Fruit fly (Drosophila melanogaster) whole organism, larva: ENCODE measurements around the gene CG46280.

Source experiments
- noc ChIP-seq: fragments of 200-800 bp; sonication (Bioruptor generic); optimal IDR thresholded peaks from 3 replicates; lab custom pipeline; 2019; ENCODE audit warnings: missing biosample characterization, mild to moderate bottlenecking, missing genetic modification characterization, moderate library complexity

CG46280 gene

DNA sequence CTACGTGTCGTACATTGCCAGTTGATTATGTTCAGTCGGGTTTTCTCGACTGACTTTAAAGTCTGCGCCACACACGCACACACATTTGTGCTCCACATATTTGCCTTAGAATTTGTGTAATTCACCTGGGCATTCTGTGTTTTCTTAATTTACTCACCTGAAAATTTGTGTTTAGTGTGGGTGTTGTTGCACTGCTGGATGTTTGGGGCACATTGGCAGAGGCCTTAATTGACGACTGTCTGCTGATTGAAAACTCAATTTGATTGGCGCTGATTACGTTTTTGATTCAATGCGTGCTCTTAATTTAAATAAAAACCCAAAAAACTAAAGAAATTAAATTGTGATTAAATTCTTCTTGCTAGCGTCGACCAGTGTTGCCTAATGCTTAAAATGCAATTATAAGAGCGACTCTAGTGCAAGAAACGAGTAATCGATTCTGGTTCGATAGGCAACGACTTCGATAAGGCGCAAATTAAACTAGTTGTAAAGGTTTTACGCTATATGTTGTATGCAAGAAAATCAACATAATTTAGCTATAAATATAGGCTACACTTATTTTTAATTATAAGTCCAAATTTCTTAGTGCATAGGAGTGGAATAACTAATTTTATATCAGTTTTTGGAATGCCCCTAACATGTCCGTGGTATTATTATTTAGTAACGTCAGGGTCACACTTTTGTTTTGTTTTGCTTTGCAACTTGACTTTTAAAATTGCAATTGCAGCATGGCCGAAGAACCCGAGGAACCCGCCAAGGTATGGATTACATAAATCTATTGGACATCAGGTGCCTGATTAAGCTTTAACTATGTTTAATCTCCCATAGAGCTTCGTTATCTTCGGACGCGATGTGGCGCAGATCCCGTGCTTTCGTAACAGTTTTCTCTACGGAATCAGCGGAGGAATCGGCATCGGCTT is at the start of gene CG46280, which contains the start of gene CG46281:
Gene CG46280, minus strand, starts transcription at position 403 of the 917 bp plus-strand sequence.
Gene CG46281, minus strand, starts transcription at position 51 of the 917 bp plus-strand sequence.
- TF ChIP-seq noc, result no peak

DNA sequence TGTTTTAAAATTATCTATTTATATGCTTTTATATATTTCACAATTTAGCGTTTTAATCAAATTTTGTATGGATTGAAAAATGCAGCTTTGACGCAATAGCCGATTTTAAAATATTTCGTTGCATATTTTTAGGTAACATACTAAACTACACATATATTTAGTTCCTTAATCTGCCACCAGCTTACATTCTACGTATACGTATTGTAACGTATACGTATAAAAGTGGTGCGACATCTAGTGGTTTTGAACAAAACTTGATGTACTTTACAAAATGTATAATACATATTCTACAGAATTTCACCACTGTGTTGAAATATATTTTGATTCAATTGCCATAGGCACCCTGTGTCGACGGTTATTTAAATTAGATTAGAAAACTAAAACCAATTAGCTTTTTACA is 47.8 kb upstream of the CG46280 start:
- TF ChIP-seq noc, result no peak

DNA sequence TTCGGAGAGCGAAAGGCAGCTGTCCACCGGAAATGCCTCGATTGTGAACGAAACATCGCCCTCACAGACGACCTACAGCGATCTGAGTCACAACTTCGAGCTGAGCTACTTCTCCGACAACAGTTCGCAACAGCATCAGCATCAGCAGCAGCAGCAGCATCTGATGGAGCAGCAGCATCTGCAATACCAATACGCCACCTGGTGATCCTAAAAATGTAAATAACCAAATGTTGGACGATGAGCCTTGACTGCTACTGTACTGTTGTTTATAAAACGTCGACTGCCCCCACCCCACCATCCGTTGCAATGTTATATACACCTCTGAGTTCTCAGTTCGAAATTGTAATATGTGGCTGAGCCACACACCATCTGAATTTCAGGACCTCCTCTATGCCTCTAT is 46.8 kb upstream of the CG46280 start:
- no peak for TF ChIP-seq noc

DNA sequence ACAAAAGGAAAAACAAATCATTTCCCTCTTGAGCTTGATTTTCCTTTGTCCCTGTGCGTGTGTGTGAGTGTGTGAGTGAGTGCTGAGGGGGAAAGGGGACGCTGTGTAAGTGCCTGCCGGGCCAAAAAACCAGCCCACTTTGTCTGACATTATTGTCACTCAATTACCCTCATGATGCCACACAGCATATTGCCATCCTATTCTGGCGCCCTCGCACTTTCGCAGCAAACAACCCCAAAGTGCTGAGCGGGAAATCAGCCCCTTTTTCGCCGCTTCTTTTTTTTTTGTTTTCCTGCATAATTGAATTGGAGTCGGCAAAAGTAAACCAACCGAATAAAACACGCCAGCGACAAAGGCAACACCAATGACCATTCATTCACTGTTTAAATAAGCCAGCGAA is 45.3 kb upstream of the CG46280 start:
- TF ChIP-seq noc, result no peak

DNA sequence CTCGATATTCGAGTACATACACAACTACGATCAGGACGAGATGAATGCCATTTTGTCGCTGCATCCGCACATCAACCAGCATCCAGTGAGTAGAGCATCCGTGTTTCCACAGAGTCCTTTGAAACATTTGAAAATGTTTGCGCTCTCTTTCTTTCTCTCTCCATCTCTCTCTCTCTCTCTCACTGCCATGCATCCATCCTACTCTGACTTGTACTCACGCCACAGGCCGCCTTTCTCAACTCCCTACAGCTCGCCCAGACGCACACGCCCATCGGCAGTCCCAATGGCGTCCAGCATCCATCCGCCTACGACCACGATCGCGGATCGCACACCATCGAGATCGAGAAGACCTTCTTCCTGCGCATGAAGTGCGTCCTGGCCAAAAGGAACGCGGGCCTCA is 44.1 kb upstream of the CG46280 start:
- no peak for TF ChIP-seq noc

DNA sequence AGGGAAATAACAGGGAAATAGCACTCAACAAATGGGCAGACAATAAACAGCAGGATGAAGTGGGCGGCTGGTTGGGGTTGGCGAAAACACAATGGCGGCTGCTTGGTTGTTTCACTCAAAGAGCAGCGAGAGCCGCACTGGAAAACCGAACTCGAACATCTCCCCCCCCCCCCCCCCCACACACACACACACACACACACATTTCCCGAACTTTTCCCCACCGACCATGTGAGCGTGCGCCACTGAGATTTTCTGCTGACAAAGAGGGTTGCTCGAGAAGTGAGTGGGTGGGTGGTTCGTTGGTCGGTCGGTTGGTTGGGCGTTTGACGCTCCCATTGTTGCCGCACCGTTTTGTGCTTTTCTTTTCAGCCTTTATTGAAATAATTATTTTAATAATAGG is 42.7 kb upstream of the CG46280 start:
- TF ChIP-seq noc, result no peak

DNA sequence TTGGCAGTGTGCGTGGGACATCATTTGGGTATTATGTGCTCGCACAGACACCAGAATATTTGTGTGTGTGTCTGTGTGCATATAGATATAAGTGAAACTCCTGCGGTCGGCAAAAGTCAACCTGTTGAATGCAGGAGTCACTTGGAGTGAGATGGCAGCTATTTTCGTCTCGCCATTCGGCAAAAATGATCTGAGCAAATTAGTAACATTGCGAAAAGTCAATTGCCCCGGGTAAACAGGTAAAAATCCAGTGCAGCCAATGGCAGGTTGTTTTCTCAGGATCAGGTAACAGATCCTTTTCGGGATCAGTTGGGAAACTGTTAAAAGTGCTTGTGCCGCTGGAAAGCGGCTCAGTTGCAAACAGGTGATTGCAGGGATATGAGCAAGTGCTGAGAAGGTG is 41.6 kb upstream of the CG46280 start:
- TF ChIP-seq noc, result no peak

DNA sequence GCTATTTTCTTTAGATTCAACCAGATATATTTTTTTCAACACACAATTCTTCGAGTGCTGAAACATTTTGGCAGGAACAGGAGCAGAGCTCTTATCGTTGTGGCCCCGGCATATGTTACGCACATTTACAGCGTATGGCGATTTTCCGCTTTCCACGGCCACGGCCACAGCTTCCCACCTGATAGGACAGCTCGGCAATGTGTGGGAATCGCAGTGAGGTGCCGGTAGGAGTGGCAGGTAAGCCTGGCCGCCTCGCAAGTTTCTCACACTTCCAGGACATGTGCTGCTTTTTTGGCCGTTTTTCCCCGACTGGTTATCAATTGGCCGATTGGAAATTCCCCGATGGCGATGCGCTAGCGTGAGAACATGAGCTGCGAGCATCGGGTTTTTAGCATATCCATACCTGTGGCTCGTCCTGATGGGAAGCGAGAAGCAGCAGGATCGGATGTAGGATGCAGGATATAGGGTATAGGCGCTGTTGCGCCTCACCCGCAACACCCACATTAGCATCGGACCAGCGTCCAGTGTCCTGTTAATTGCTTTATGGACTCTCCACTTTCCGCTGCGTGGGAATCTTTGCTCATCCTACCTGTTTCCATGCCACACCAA is 39.7 kb upstream of the CG46280 start:
- no peak for TF ChIP-seq noc

DNA sequence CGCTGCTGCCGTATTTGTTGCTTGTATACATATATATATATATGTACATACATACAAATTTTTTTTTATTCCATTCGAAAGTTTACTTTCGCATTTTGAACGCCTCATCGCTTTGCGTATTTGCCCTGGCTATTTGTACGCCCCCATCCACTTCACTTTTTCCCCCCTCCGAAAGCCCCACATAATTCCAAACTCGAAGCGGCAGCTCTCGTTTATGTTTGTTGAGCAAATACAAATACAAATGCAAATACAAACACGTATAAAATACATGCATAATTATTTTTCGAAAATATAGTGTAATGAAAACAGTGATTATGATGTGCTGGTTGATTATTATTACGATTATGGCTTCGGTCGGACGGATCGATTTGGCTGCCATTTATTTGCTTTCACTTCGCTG is 37.6 kb upstream of the CG46280 start:
- peak; percentile 69 for TF ChIP-seq noc

DNA sequence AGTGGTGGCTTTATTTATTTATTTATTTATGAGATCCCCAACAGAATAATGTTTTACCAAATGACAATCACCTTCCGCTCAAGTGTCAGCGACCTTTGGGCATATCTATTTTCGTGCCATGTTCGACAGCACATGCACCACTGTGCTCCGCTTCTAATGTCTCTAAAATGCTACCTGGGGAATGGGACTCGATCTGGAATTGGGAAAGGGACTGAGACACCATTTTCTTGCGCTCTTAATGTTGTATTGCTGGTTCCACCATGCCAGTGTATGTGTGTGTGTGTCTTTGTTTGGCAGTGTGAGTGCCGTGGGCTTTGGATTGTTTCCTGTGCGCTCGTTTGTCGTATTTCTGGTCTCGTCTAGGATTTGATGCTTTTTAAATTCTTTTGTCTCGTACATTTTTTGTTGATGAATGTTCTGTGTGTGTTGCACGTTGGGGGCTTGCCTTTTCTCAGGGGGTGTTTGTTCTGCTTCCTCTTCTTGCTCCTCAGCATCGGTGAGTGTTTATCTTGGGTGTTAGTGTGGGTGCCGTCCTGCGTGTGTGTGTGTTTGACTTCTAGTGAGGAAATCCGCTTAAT is 34.8 kb upstream of the CG46280 start:
- no peak for TF ChIP-seq noc

DNA sequence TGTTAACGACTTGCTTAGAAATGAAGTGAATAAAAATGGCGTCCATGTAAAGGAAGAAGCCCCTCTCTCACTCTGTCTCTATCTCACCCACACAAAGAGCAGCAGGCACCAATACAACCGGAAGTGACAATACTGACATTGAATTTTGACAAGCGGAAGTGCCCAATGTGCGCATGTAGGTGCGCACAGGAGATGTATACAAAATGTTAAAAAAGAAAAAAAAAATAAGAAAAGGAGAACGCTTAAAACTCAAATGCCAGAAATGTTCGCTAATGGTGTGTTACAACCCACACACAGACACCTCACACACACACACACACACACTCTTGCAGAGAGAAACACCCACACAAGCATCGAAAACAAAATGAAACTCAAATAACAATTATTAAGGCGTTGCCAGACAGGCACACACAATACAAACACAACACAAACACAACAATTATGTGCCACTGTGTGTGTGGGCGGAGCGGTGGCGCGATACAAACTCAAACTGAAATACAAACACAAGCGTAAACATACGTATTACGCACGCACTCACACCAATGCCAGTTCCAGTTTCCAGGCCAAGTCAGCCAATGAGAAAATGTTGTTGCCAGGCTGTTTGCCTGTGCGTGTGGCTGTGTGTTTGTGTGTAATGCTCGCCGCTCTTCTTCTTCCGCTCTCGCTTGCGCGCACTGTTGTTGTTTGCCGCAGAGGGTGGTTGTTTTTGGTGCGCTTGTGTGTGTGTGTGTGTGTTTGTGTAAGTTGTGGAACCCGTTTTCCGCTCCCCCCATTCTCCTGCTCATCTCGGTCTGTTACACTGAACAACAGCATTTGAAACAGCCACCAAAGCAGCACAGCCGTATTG is 33.5 kb upstream of the CG46280 start:
- TF ChIP-seq noc, result no peak

DNA sequence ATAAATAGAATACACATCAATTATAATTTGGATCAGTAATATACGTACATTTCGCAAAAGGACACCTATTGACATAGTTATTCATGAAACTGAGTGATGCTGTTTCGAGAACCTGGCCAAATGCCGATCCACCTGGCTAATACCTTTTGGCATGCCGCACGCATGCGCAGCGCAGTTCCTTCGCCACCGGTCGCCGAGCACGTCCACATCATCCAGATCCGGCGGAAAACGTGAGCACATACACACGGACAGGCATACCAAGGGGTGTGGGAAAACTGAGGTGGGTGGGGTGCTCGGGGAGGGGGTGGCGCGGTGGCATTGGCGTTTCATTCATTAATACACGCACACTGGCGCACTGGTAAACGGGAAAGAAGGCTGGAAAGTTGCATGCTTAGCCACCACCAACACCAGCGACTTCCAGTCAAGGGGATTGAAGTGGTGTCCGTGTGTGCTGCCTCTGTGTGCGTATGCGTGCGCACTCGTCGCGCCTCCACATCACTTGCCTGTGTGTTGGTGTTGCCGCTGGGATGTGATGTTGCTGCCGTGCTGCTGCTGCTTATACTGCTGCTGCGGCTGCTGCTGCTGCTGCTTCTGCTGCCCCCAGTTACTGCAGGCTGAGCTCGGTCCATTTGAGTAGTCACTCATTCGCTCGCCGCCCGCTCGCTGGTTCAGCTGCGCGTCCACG is 26.8 kb upstream of the CG46280 start, which contains the start of gene sim:
Gene sim, plus strand, starts transcription at position 635 of the 685 bp plus-strand sequence.
- TF ChIP-seq noc, result no peak

DNA sequence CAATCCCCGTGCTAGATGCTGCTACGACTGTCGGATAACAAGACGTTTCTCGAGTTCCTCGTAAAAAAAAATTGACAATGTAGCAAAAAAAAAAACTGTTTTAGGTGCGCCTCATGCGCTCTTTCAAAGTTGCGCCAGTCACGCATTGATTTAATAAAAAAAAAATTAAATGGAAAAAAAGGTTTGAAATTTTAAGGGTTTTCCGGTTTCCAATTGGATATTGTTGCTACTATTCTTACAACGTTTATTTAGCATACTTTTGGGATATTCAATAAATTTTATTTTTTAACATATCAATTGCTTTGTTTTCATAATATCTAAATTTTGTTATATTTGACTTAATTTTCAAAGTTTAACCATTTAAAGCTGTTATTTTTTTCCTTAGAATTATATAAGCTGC is 26.1 kb upstream of the CG46280 start:
- TF ChIP-seq noc, result no peak

DNA sequence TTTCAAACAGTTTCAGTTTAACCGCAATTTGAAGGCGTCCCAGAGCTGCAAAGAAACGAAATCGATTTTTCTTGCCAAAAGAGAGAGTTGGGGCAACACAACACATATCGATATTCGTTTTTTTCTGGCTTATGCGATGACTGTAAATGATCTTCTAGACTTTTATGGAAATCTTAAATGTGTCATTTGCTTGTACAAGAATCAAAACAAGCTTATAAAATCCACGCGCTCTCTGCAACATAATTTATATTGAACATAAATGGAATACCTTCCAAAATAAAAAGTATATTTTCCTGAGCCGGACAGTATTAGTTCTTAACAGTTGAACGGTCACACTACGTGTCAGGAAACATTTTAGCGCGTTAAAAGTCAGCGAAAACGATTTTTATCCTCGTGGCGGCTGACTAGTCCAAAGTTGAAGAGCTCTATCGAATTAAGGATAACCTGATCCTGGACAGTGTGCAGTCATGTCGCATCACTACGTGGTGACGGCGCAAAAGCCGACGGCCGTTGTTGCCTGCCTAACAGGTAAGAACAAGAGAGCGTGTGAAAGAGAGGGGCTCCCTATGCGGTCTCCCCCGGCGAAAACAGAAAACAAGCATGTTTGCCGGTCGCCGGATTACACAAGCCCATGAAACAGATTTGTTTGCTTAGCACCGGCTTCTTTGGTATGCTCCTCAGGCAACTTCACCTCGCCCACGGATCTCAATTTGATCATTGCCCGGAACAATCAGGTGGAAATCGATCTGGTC is 21.7 kb upstream of the CG46280 start, which contains the start of gene pic:
Gene pic, plus strand, starts transcription at position 304 of the 752 bp plus-strand sequence.
- no peak for TF ChIP-seq noc

DNA sequence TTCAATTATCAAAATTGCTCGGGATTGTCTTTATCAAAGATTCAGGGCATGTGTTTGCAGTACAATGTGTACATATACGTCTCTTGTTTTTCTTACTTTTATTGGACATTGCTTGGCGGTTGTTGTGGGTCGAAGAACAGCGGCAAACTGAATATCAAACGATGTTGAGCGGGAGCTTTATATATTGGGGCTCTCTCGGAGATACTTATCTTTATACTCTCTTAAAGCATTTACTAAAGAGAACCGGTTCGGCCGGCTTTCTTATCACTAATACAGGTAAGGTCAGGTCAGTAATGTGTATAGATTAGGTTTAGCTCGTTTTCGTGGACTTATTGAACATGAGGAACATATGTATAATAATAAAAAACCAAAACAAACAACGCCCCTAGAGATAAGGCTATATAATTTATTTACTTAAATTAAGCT is 20.9 kb upstream of the CG46280 start, which contains the start of gene CG7966:
Gene CG7966, minus strand, starts transcription at position 156 of the 426 bp plus-strand sequence.
- peak; percentile 59 for TF ChIP-seq noc
